Fruit fly (Drosophila melanogaster) whole organism, embryonic: ENCODE results near the gene Ufl1.

Experiments used
- CG10462 ChIP-seq: fragments of 200-800 bp; sonication (Bioruptor generic); optimal IDR thresholded peaks from 2 replicates; lab custom pipeline; 2016; ENCODE audit warnings: missing biosample characterization, missing genetic modification characterization
- CG12391 ChIP-seq: fragments of 200-800 bp; sonication (Bioruptor generic); optimal IDR thresholded peaks from 3 replicates; lab custom pipeline; 2018; ENCODE audit warnings: missing biosample characterization, mild to moderate bottlenecking, missing genetic modification characterization, moderate library complexity
- CG13123 ChIP-seq: fragments of 200-800 bp; sonication (Bioruptor generic); optimal IDR thresholded peaks from 2 replicates; lab custom pipeline; 2016; ENCODE audit warnings: missing biosample characterization, missing genetic modification characterization
- CG2199 ChIP-seq: fragments of 200-800 bp; sonication (Bioruptor generic); IDR thresholded peaks from 3 replicates; pipeline ENCODE4 v1.3.6; 2022; ENCODE audit warnings: missing biosample characterization, missing genetic modification characterization
- CG30431 ChIP-seq: fragments of 200-800 bp; sonication (Bioruptor generic); optimal IDR thresholded peaks from 2 replicates; lab custom pipeline; 2017; ENCODE audit warnings: missing biosample characterization, missing genetic modification characterization
- CG31365 ChIP-seq: fragments of 200-800 bp; sonication (Bioruptor generic); optimal IDR thresholded peaks from 2 replicates; lab custom pipeline; 2018; ENCODE audit warnings: missing biosample characterization, mild to moderate bottlenecking, missing genetic modification characterization
- CG32532 ChIP-seq: fragments of 200-800 bp; sonication (Bioruptor generic); IDR thresholded peaks from 2 replicates; pipeline ENCODE4 v1.3.6; 2022; ENCODE audit warnings: missing biosample characterization, missing genetic modification characterization
- CG4360 ChIP-seq: fragments of 200-800 bp; sonication (Bioruptor generic); IDR thresholded peaks from 2 replicates; pipeline ENCODE4 v1.3.6; 2022; ENCODE audit warnings: missing biosample characterization, missing genetic modification characterization
- CG6254 ChIP-seq: fragments of 200-800 bp; sonication (Bioruptor generic); optimal IDR thresholded peaks from 3 replicates; lab custom pipeline; 2017; ENCODE audit warnings: mild to moderate bottlenecking, missing biosample characterization, missing genetic modification reagents, missing genetic modification characterization
- CG6854 ChIP-seq: fragments of 200-800 bp; sonication (Bioruptor generic); optimal IDR thresholded peaks from 3 replicates; lab custom pipeline; 2017; ENCODE audit warnings: missing biosample characterization, mild to moderate bottlenecking, missing genetic modification characterization
- CG7271 ChIP-seq: fragments of 200-800 bp; sonication (Bioruptor generic); optimal IDR thresholded peaks from 2 replicates; lab custom pipeline; 2018; ENCODE audit warnings: missing biosample characterization, mild to moderate bottlenecking, missing genetic modification characterization, moderate library complexity
- CG8281 ChIP-seq: fragments of 200-800 bp; sonication (Bioruptor generic); optimal IDR thresholded peaks from 2 replicates; lab custom pipeline; 2018; ENCODE audit warnings: missing biosample characterization, mild to moderate bottlenecking, missing genetic modification characterization, moderate library complexity
- D ChIP-seq, 2 experiments: fragments of 200-800 bp in 1 of 2; fragments of >200 bp in 1 of 2; sonication (Bioruptor generic) in 1 of 2; optimal IDR thresholded peaks; 2 replicates in 1 of 2; 3 replicates in 1 of 2; lab custom pipeline; 2017; ENCODE audit warnings: mild to moderate bottlenecking in 1 of 2, missing biosample characterization in 1 of 2, missing genetic modification characterization in 1 of 2, missing genetic modification reagents in 1 of 2
- Dll ChIP-seq: fragments of 200-800 bp; sonication (Bioruptor generic); IDR thresholded peaks from 4 replicates; pipeline ENCODE4 v1.3.6; 2022; ENCODE audit warnings: missing biosample characterization, missing genetic modification characterization; ENCODE audit not compliant: partially characterized antibody
- Doc2 ChIP-seq: fragments of 200-800 bp; sonication (Bioruptor generic); IDR thresholded peaks from 2 replicates; pipeline ENCODE4 v1.3.6; 2022; ENCODE audit warnings: missing biosample characterization, missing genetic modification characterization
- Elba2 ChIP-seq: fragments of 200-800 bp; sonication (Bioruptor generic); optimal IDR thresholded peaks from 3 replicates; lab custom pipeline; 2016; ENCODE audit warnings: missing biosample characterization, missing genetic modification characterization
- Ets65A ChIP-seq: fragments of 200-800 bp; sonication (Bioruptor generic); peaks from one replicate; lab custom pipeline; 2016; ENCODE audit warnings: missing biosample characterization, missing genetic modification characterization
- Lpt ChIP-seq: fragments of >200 bp; optimal IDR thresholded peaks from 2 replicates; lab custom pipeline; 2018; ENCODE audit warnings: missing biosample characterization, missing genetic modification characterization
- Med ChIP-seq: fragments of 200-800 bp; sonication (Bioruptor generic); peaks from one replicate; lab custom pipeline; 2016; ENCODE audit warnings: missing biosample characterization, missing genetic modification characterization, mild to moderate bottlenecking, inconsistent platforms, moderate library complexity
- Ptx1 ChIP-seq: fragments of 200-800 bp; sonication (Bioruptor generic); IDR thresholded peaks from 2 replicates; pipeline ENCODE4 v1.3.6; 2022; ENCODE audit warnings: missing biosample characterization, missing genetic modification characterization
- Sin3A ChIP-seq: fragments of >200 bp; optimal IDR thresholded peaks from 2 replicates; lab custom pipeline; 2018
- ac ChIP-seq: fragments of 200-800 bp; sonication (Bioruptor generic); optimal IDR thresholded peaks from 3 replicates; lab custom pipeline; 2017; ENCODE audit warnings: missing biosample characterization, mild to moderate bottlenecking, missing genetic modification characterization
- cad ChIP-seq: fragments of >200 bp; optimal IDR thresholded peaks from 2 replicates; lab custom pipeline; 2017; ENCODE audit warnings: missing biosample characterization, missing genetic modification characterization
- cg ChIP-seq: fragments of 200-800 bp; sonication (Bioruptor generic); optimal IDR thresholded peaks from 3 replicates; lab custom pipeline; 2019; ENCODE audit warnings: missing biosample characterization, mild to moderate bottlenecking, missing genetic modification characterization, moderate library complexity
- crol ChIP-seq: fragments of 200-800 bp; sonication (Bioruptor generic); IDR thresholded peaks from 2 replicates; pipeline ENCODE4 v1.3.6; 2022; ENCODE audit warnings: missing biosample characterization, missing genetic modification characterization
- da ChIP-seq: fragments of 200-800 bp; sonication (Bioruptor generic); optimal IDR thresholded peaks from 2 replicates; lab custom pipeline; 2016; ENCODE audit warnings: missing biosample characterization, missing genetic modification characterization
- dan ChIP-seq: fragments of 200-800 bp; sonication (Bioruptor generic); IDR thresholded peaks from 2 replicates; pipeline ENCODE4 v1.3.6; 2022; ENCODE audit warnings: missing biosample characterization, missing genetic modification characterization
- exex ChIP-seq: fragments of 200-800 bp; sonication (Bioruptor generic); optimal IDR thresholded peaks from 4 replicates; lab custom pipeline; 2018; ENCODE audit warnings: missing biosample characterization, mild to moderate bottlenecking, missing genetic modification characterization, moderate library complexity
- gcm ChIP-seq: fragments of 200-800 bp; sonication (Bioruptor generic); optimal IDR thresholded peaks from 2 replicates; lab custom pipeline; 2019; ENCODE audit warnings: missing biosample characterization, mild to moderate bottlenecking, missing genetic modification characterization, moderate library complexity
- hth ChIP-seq: fragments of >200 bp; optimal IDR thresholded peaks from 2 replicates; lab custom pipeline; 2017; ENCODE audit warnings: inconsistent platforms
- insv ChIP-seq, 2 experiments: fragments of 200-800 bp; sonication (Bioruptor generic); optimal IDR thresholded peaks; 3 replicates each; lab custom pipeline; 2016 to 2018; ENCODE audit warnings: missing biosample characterization in 2 of 2, missing genetic modification characterization in 2 of 2
- kay ChIP-seq: fragments of 200-800 bp; sonication (Bioruptor generic); optimal IDR thresholded peaks from 2 replicates; lab custom pipeline; 2016; ENCODE audit warnings: missing biosample characterization, missing genetic modification characterization
- kni ChIP-seq: fragments of 200-800 bp; sonication (Bioruptor generic); optimal IDR thresholded peaks from 3 replicates; lab custom pipeline; 2017; ENCODE audit warnings: mild to moderate bottlenecking, missing biosample characterization, missing genetic modification reagents, missing genetic modification characterization
- onecut ChIP-seq: fragments of 200-800 bp; sonication (Bioruptor generic); IDR thresholded peaks from 2 replicates; pipeline ENCODE4 v1.3.6; 2022; ENCODE audit warnings: missing biosample characterization, missing genetic modification characterization
- pros ChIP-seq: fragments of 200-800 bp; sonication (Bioruptor generic); optimal IDR thresholded peaks from 3 replicates; lab custom pipeline; 2019; ENCODE audit warnings: missing biosample characterization, mild to moderate bottlenecking, missing genetic modification characterization, moderate library complexity
- sd ChIP-seq: fragments of 200-800 bp; sonication (Bioruptor generic); optimal IDR thresholded peaks from 3 replicates; lab custom pipeline; 2018; ENCODE audit warnings: missing biosample characterization, mild to moderate bottlenecking, missing genetic modification characterization, moderate library complexity
- sens ChIP-seq: fragments of 200-800 bp; sonication (Bioruptor generic); peaks from one replicate; lab custom pipeline; 2016; ENCODE audit warnings: missing biosample characterization, missing genetic modification characterization
- sqz ChIP-seq: fragments of 200-800 bp; sonication (Bioruptor generic); optimal IDR thresholded peaks from 3 replicates; lab custom pipeline; 2018; ENCODE audit warnings: missing biosample characterization, mild to moderate bottlenecking, missing genetic modification characterization
- twi ChIP-seq: fragments of 200-800 bp; optimal IDR thresholded peaks from 2 replicates; lab custom pipeline; 2019; ENCODE audit warnings: missing biosample characterization, mild to moderate bottlenecking, missing genetic modification characterization, moderate library complexity
- vvl ChIP-seq: fragments of 200-800 bp; sonication (Bioruptor generic); IDR thresholded peaks from 2 replicates; pipeline ENCODE4 v1.3.6; 2022; ENCODE audit warnings: missing biosample characterization, missing genetic modification characterization
- zf30C ChIP-seq: fragments of 200-800 bp; sonication (Bioruptor generic); optimal IDR thresholded peaks from 3 replicates; lab custom pipeline; 2018; ENCODE audit warnings: missing biosample characterization, mild to moderate bottlenecking, missing genetic modification characterization
- zfh1 ChIP-seq: fragments of 200-800 bp; sonication (Bioruptor generic); IDR thresholded peaks from 3 replicates; pipeline ENCODE4 v1.3.6; 2022; ENCODE audit warnings: missing biosample characterization, missing genetic modification characterization

Ufl1 gene

DNA sequence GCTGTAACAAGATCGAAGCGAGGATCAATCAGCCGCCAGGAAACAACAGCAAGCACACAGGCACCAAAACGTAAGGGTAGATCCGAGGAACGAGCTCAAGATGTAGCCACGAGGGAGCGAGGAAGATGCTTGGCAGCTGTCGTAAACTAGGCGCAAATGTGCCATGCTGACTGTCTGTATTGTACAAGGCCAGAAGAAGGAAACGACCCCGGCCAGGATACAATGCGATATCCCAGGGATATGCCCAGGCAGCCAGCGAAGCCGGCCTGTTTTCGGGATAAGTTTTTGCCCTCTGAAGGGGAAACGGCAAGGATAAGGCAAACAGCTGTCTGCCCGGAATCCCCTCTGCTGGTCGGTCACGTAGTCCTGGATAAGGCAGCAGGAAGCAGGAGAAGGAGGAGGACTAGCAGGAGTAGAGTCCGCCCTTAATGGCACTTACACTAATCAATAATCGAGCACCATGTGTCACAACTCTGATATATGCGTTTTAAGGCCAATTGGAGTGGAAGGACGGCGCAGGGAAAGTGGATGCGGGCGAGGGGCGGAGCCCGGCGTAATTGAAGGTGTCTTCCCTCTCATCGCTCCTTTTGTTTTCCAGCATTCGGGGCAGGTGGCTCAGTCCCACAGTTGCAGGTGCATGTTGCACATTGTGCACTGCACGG is 31.4 kb upstream of the Ufl1 start:
- TF ChIP-seq Med (GFP tag; lab: Kevin White, UChicago): peak; percentile 9
- no peak for TF ChIP-seq Doc2 (GFP tag; lab: Robert Waterston, UW)
- peak; percentile 94 for TF ChIP-seq D (optimal IDR thresholded peaks at IDR 0.05; lab: Kevin White, UChicago)
- no peak for TF ChIP-seq D (GFP tag; optimal IDR thresholded peaks at IDR 0.05; lab: Kevin White, UChicago)
- TF ChIP-seq exex: no peak
- 0 out of 2 replicates have a peak, but pooled peaks have one; percentile 22 for TF ChIP-seq CG4360
- TF ChIP-seq onecut (GFP tag; lab: Robert Waterston, UW): peak; percentile 43; the same call in 1 of the 2 replicates
- peak; percentile 50 for TF ChIP-seq kni (GFP tag; lab: Kevin White, UChicago)
- peak; percentile 84 for TF ChIP-seq ac (GFP tag; lab: Kevin White, UChicago)
- TF ChIP-seq hth (lab: Kevin White, UChicago): peak; percentile 62
- TF ChIP-seq sens (GFP tag; lab: Kevin White, UChicago): peak; percentile 70
- peak; percentile 62; the same call in 1 of the 2 replicates for TF ChIP-seq crol (GFP tag; lab: Robert Waterston, UW)
- TF ChIP-seq twi (tag; lab: Kevin White, UChicago): peak; percentile 93
- TF ChIP-seq insv (GFP tag; optimal IDR thresholded peaks at IDR 0.05; lab: Kevin White, UChicago): peak in 1 of 2 experiments; percentile 76
- TF ChIP-seq pros (GFP tag; lab: Kevin White, UChicago): peak; percentile 90
- peak; percentile 30 for TF ChIP-seq da (GFP tag; lab: Kevin White, UChicago)
- TF ChIP-seq CG31365 (tag; lab: Kevin White, UChicago): no peak
- peak; percentile 14 for TF ChIP-seq Ets65A (GFP tag; lab: Kevin White, UChicago)
- no peak for TF ChIP-seq CG13123 (GFP tag; lab: Kevin White, UChicago)
- TF ChIP-seq Elba2 (GFP tag; lab: Kevin White, UChicago): peak; percentile 18
- TF ChIP-seq CG2199 (GFP tag; lab: Robert Waterston, UW): peak; percentile 85
- TF ChIP-seq cad (GFP tag; lab: Kevin White, UChicago): peak; percentile 49
- TF ChIP-seq, all 482 proteins: peak for 17

DNA sequence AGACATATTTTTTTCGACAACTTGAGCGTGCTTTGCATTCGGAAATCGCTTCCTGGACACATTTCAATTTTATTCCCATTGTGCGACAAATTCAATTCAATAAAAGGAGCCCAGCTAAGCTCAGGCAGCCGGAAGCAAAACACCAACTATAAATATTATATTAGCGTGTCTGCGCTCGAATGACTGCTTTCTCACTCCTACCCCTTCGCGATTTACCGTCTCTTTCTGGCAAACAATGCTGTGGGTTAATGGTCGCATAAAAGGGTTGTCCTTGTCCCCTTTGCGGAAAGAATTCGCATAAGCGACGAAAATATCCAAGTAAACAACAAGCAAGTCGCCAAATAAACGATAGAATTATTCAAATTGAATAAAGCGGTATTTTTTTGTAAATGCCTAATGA is 30.1 kb upstream of the Ufl1 start:
- TF ChIP-seq sqz (GFP tag; lab: Kevin White, UChicago): peak; percentile 29
- peak; percentile 7 for TF ChIP-seq sd (tag; lab: Kevin White, UChicago)
- 0 out of 3 replicates have a peak, but pooled peaks have one; percentile 21 for TF ChIP-seq zfh1
- TF ChIP-seq Ptx1 (GFP tag; lab: Robert Waterston, UW): no peak
- peak; percentile 75 for TF ChIP-seq pros (GFP tag; lab: Kevin White, UChicago)
- peak; percentile 70 for TF ChIP-seq sens (GFP tag; lab: Kevin White, UChicago)
- TF ChIP-seq CG2199 (GFP tag; lab: Robert Waterston, UW): 0 out of 3 replicates have a peak, but pooled peaks have one; percentile 16
- TF ChIP-seq kay (GFP tag; lab: Kevin White, UChicago): no peak

- TF ChIP-seq sens (GFP tag; lab: Kevin White, UChicago) (peak; percentile 63), CG10462 (GFP tag; lab: Kevin White, UChicago) (no peak), CG32532 (GFP tag; lab: Robert Waterston, UW) (0 out of 2 replicates have a peak, but pooled peaks have one; percentile 21), cg (peak; percentile 98), exex (no peak), Dll (GFP tag; lab: Robert Waterston, UW) (peak; percentile 41; the same call in 2 of the 4 replicates), Lpt (GFP tag; lab: Kevin White, UChicago) (peak; percentile 73), CG12391 (tag; lab: Kevin White, UChicago) (no peak), CG30431 (no peak), dan (GFP tag; lab: Robert Waterston, UW) (no peak), gcm (GFP tag; lab: Kevin White, UChicago) (peak; percentile 89), zf30C (no peak), kni (GFP tag; lab: Kevin White, UChicago) (peak; percentile 71), CG6854 (GFP tag; lab: Kevin White, UChicago) (peak; percentile 42), CG7271 (tag; lab: Kevin White, UChicago) (no peak), Ptx1 (GFP tag; lab: Robert Waterston, UW) (no peak), insv (GFP tag; optimal IDR thresholded peaks at IDR 0.05; lab: Kevin White, UChicago) (peak in 1 of 2 experiments; percentile 92), CG8281 (tag; lab: Kevin White, UChicago) (no peak), CG6254 (GFP tag; lab: Kevin White, UChicago) (peak; percentile 4), vvl (GFP tag; lab: Robert Waterston, UW) (peak; percentile 58; the same call in 1 of the 2 replicates), Sin3A (no peak), CG2199 (GFP tag; lab: Robert Waterston, UW) (peak; percentile 86; the same call in 1 of the 3 replicates)
Observed at dm6 chr3R:7102853-7103833, 28.9 kb upstream of the Ufl1 start.
